Worm (Caenorhabditis elegans) whole organism, young adult: ENCODE results near the gene C12D8.13.
A peak's percentile ranks its signal among the peaks of the same experiment; 100 is the strongest.

Experiments used
- B0035.1 ChIP-seq: sonication (generic microtip); optimal IDR thresholded peaks from 2 replicates; lab custom pipeline; 2016; ENCODE audit warnings: missing genetic modification characterization, mild to moderate bottlenecking, missing compliant biosample characterization, missing genotype, missing genetic modification reagents
- F22D6.2 ChIP-seq: sonication (generic microtip); optimal IDR thresholded peaks from 2 replicates; lab custom pipeline; 2016; ENCODE audit warnings: mild to moderate bottlenecking, missing genetic modification characterization, missing compliant biosample characterization
- F55B11.4 ChIP-seq: sonication (generic microtip); optimal IDR thresholded peaks from 2 replicates; lab custom pipeline; 2016; ENCODE audit warnings: missing compliant biosample characterization, missing genetic modification characterization, borderline replicate concordance; ENCODE audit not compliant: insufficient read depth
- F57A8.1 ChIP-seq: fragments of 200-800 bp; sonication (Bioruptor generic); optimal IDR thresholded peaks from 2 replicates; lab custom pipeline; 2018; ENCODE audit warnings: mild to moderate bottlenecking, missing genetic modification characterization, moderate library complexity, missing compliant biosample characterization
- K11D2.4 ChIP-seq: fragments of 200-800 bp; sonication (Bioruptor generic); IDR thresholded peaks from 2 replicates; pipeline ENCODE4 v1.3.6; 2022; ENCODE audit warnings: missing genetic modification reagents, missing genetic modification characterization, missing compliant biosample characterization
- K12H6.12 ChIP-seq: fragments of 200-800 bp; sonication (Bioruptor generic); optimal IDR thresholded peaks from 2 replicates; lab custom pipeline; 2018; ENCODE audit warnings: mild to moderate bottlenecking, missing genetic modification characterization, missing compliant biosample characterization
- ZK185.1 ChIP-seq: sonication (generic microtip); optimal IDR thresholded peaks from 2 replicates; lab custom pipeline; 2016; ENCODE audit warnings: mild to moderate bottlenecking, missing genetic modification characterization, missing compliant biosample characterization; ENCODE audit not compliant: poor library complexity, severe bottlenecking
- atf-7 ChIP-seq: sonication (generic microtip); optimal IDR thresholded peaks from 2 replicates; lab custom pipeline; 2017; ENCODE audit warnings: mild to moderate bottlenecking, missing genetic modification characterization, missing compliant biosample characterization
- attf-3 ChIP-seq: fragments of 200-800 bp; sonication (Bioruptor generic); conservative IDR thresholded peaks from 2 replicates; pipeline ENCODE4 v1.3.6; 2022; ENCODE audit warnings: missing genetic modification reagents, missing genetic modification characterization, missing compliant biosample characterization
- attf-5 ChIP-seq: fragments of 200-800 bp; sonication (Bioruptor generic); optimal IDR thresholded peaks from 2 replicates; lab custom pipeline; 2018; ENCODE audit warnings: mild to moderate bottlenecking, missing genetic modification characterization, missing compliant biosample characterization
- ccch-3 ChIP-seq: fragments of 200-800 bp; sonication (Bioruptor generic); optimal IDR thresholded peaks from 2 replicates; lab custom pipeline; 2018; ENCODE audit warnings: mild to moderate bottlenecking, missing genetic modification characterization, missing compliant biosample characterization
- cebp-1 ChIP-seq, 2 experiments: fragments of 200-800 bp in 1 of 2; sonication (Bioruptor generic) in 1 of 2; sonication (generic microtip) in 1 of 2; IDR thresholded peaks in 1 of 2; optimal IDR thresholded peaks in 1 of 2; 2 replicates each; pipeline versions ENCODE4 v1.3.6 to Lab custom; 2017 to 2022; ENCODE audit warnings: missing compliant biosample characterization in 2 of 2, missing genetic modification characterization in 2 of 2, mild to moderate bottlenecking in 1 of 2, missing genetic modification reagents in 1 of 2, moderate library complexity in 1 of 2
- ceh-100 ChIP-seq: fragments of 200-800 bp; sonication (Bioruptor generic); IDR thresholded peaks from 2 replicates; pipeline ENCODE4 v1.3.6; 2022; ENCODE audit warnings: missing genetic modification reagents, missing genetic modification characterization, missing compliant biosample characterization
- ceh-27 ChIP-seq: fragments of 200-800 bp; sonication (Bioruptor generic); optimal IDR thresholded peaks from 2 replicates; lab custom pipeline; 2018; ENCODE audit warnings: mild to moderate bottlenecking, missing genetic modification characterization, moderate library complexity, missing compliant biosample characterization
- ceh-79 ChIP-seq: sonication (generic microtip); optimal IDR thresholded peaks from 2 replicates; lab custom pipeline; 2017; ENCODE audit warnings: mild to moderate bottlenecking, missing genetic modification characterization, missing compliant biosample characterization
- dox-1 ChIP-seq: fragments of 200-800 bp; sonication (Bioruptor generic); IDR thresholded peaks from 2 replicates; pipeline ENCODE4 v1.3.6; 2022; ENCODE audit warnings: missing genetic modification reagents, missing genetic modification characterization, missing compliant biosample characterization
- dpff-1 ChIP-seq: sonication (generic microtip); optimal IDR thresholded peaks from 2 replicates; lab custom pipeline; 2017; ENCODE audit warnings: mild to moderate bottlenecking, missing genetic modification characterization, missing compliant biosample characterization
- dpl-1 ChIP-seq: fragments of 150-350 bp; optimal IDR thresholded peaks from 2 replicates; lab custom pipeline; 2014; ENCODE audit warnings: missing biosample characterization, missing genetic modification reagents, missing genetic modification characterization
- egl-18 ChIP-seq: fragments of 200-800 bp; sonication (Bioruptor generic); IDR thresholded peaks from 2 replicates; pipeline ENCODE4 v1.3.6; 2022; ENCODE audit warnings: missing genetic modification reagents, missing genetic modification characterization, missing compliant biosample characterization
- ets-4 ChIP-seq: fragments of 200-800 bp; sonication (Bioruptor generic); optimal IDR thresholded peaks from 2 replicates; lab custom pipeline; 2018; ENCODE audit warnings: mild to moderate bottlenecking, missing genetic modification characterization, missing compliant biosample characterization
- gei-17 ChIP-seq: fragments of 200-800 bp; sonication (Bioruptor generic); optimal IDR thresholded peaks from 2 replicates; lab custom pipeline; 2018; ENCODE audit warnings: mild to moderate bottlenecking, missing genetic modification characterization, missing compliant biosample characterization
- him-1 ChIP-seq: sonication (generic microtip); optimal IDR thresholded peaks from 2 replicates; lab custom pipeline; 2016; ENCODE audit warnings: missing genotype, missing genetic modification reagents, missing genetic modification characterization, missing compliant biosample characterization
- hmg-1.2 ChIP-seq: fragments of 200-800 bp; sonication (Bioruptor generic); IDR thresholded peaks from 2 replicates; pipeline ENCODE4 v1.3.6; 2022; ENCODE audit warnings: missing genetic modification reagents, missing genetic modification characterization, missing compliant biosample characterization
- let-607 ChIP-seq, 2 experiments: fragments of 200-800 bp in 1 of 2; sonication (Bioruptor generic) in 1 of 2; sonication (generic microtip) in 1 of 2; optimal IDR thresholded peaks; 2 replicates each; lab custom pipeline; 2016 to 2018; ENCODE audit warnings: mild to moderate bottlenecking in 2 of 2, missing compliant biosample characterization in 2 of 2, missing genetic modification characterization in 2 of 2, moderate library complexity in 2 of 2, missing genotype in 1 of 2
- lin-40 ChIP-seq: sonication (generic microtip); optimal IDR thresholded peaks from 2 replicates; lab custom pipeline; 2016; ENCODE audit warnings: missing genetic modification characterization, mild to moderate bottlenecking, missing compliant biosample characterization, missing genotype, missing genetic modification reagents
- madf-6 ChIP-seq: fragments of 200-800 bp; sonication (Bioruptor generic); IDR thresholded peaks from 2 replicates; pipeline ENCODE4 v1.3.6; 2022; ENCODE audit warnings: missing genetic modification reagents, missing genetic modification characterization, missing compliant biosample characterization
- madf-8 ChIP-seq: fragments of 200-800 bp; sonication (Bioruptor generic); conservative IDR thresholded peaks from 2 replicates; pipeline ENCODE4 v1.3.6; 2022; ENCODE audit warnings: missing genetic modification reagents, missing genetic modification characterization, missing compliant biosample characterization
- mcd-1 ChIP-seq: fragments of 200-800 bp; sonication (Bioruptor generic); IDR thresholded peaks from 2 replicates; pipeline ENCODE4 v1.3.6; 2022; ENCODE audit warnings: missing genetic modification reagents, missing genetic modification characterization, missing compliant biosample characterization
- mxl-1 ChIP-seq: sonication (generic microtip); optimal IDR thresholded peaks from 2 replicates; lab custom pipeline; 2016; ENCODE audit warnings: missing genetic modification characterization, missing compliant biosample characterization
- nfya-1 ChIP-seq: sonication (generic microtip); optimal IDR thresholded peaks from 2 replicates; lab custom pipeline; 2017; ENCODE audit warnings: antibody characterized with exemption, missing compliant biosample characterization, missing genetic modification characterization, borderline replicate concordance; ENCODE audit not compliant: insufficient read depth
- nfyb-1 ChIP-seq: fragments of 200-800 bp; sonication (Bioruptor generic); IDR thresholded peaks from 2 replicates; pipeline ENCODE4 v1.3.6; 2022; ENCODE audit warnings: missing genetic modification reagents, missing genetic modification characterization, missing compliant biosample characterization
- nhr-120 ChIP-seq: fragments of 200-800 bp; sonication (Bioruptor generic); IDR thresholded peaks from 2 replicates; pipeline ENCODE4 v1.3.6; 2022; ENCODE audit warnings: missing genetic modification characterization, missing compliant biosample characterization
- nhr-80 ChIP-seq: sonication (generic microtip); optimal IDR thresholded peaks from 2 replicates; lab custom pipeline; 2016; ENCODE audit warnings: missing genetic modification characterization, missing compliant biosample characterization
- pbrm-1 ChIP-seq: fragments of 200-800 bp; sonication (Bioruptor generic); IDR thresholded peaks from 2 replicates; pipeline ENCODE4 v1.3.6; 2022; ENCODE audit warnings: missing genetic modification reagents, missing genetic modification characterization, missing compliant biosample characterization
- rcor-1 ChIP-seq: fragments of 200-800 bp; sonication (Bioruptor generic); IDR thresholded peaks from 2 replicates; pipeline ENCODE4 v1.3.6; 2022; ENCODE audit warnings: missing genetic modification reagents, missing genetic modification characterization, missing compliant biosample characterization
- repo-1 ChIP-seq: sonication (generic microtip); optimal IDR thresholded peaks from 2 replicates; lab custom pipeline; 2017; ENCODE audit warnings: mild to moderate bottlenecking, missing genetic modification characterization, missing compliant biosample characterization
- sea-2 ChIP-seq: fragments of 200-800 bp; sonication (Bioruptor generic); IDR thresholded peaks from 2 replicates; pipeline ENCODE4 v1.3.6; 2022; ENCODE audit warnings: missing genetic modification characterization, missing compliant biosample characterization
- snpc-4 ChIP-seq, 5 experiments: fragments of 150-350 bp in 1 of 5; sonication (generic microtip) in 4 of 5; optimal IDR thresholded peaks; 2 replicates each; lab custom pipeline; 2014 to 2018; ENCODE audit warnings: missing genetic modification characterization in 5 of 5, missing biosample characterization in 3 of 5, antibody characterized with exemption in 2 of 5, mild to moderate bottlenecking in 2 of 5, missing compliant biosample characterization in 2 of 5, missing genotype in 2 of 5, moderate library complexity in 2 of 5, missing genetic modification reagents in 1 of 5
- tbp1 ChIP-seq: fragments of 200-800 bp; sonication (Bioruptor generic); optimal IDR thresholded peaks from 2 replicates; lab custom pipeline; 2018; ENCODE audit warnings: mild to moderate bottlenecking, missing genetic modification characterization, missing compliant biosample characterization
- zim-3 ChIP-seq: sonication (generic microtip); optimal IDR thresholded peaks from 2 replicates; lab custom pipeline; 2017; ENCODE audit warnings: mild to moderate bottlenecking, missing genetic modification characterization, moderate library complexity, missing compliant biosample characterization
- ztf-18 ChIP-seq: sonication (generic microtip); optimal IDR thresholded peaks from 2 replicates; lab custom pipeline; 2016; ENCODE audit warnings: missing genotype, mild to moderate bottlenecking, missing genetic modification characterization, missing compliant biosample characterization
- ztf-25 ChIP-seq: fragments of 200-800 bp; sonication (Bioruptor generic); IDR thresholded peaks from 2 replicates; pipeline ENCODE4 v1.3.6; 2022; ENCODE audit warnings: missing genetic modification reagents, missing genetic modification characterization, missing compliant biosample characterization
- ztf-26 ChIP-seq: sonication (generic microtip); optimal IDR thresholded peaks from 2 replicates; lab custom pipeline; 2017; ENCODE audit warnings: missing genetic modification characterization, missing compliant biosample characterization

The C12D8.13 gene

ce11 chrV:10178166-10178565, 42.3 kb downstream of the C12D8.13 start:
- peak; percentile 30 for TF ChIP-seq ztf-18 (tag; lab: Kevin White, UChicago)
- no peak for TF ChIP-seq sea-2 (GFP tag; lab: Robert Waterston, UW)
- peak; percentile 43 for TF ChIP-seq K12H6.12
- peak; percentile 31 for TF ChIP-seq lin-40 (tag; lab: Kevin White, UChicago)
- TF ChIP-seq ztf-25 (GFP tag; lab: Robert Waterston, UW), result no peak
- no peak for TF ChIP-seq B0035.1
- TF ChIP-seq snpc-4 (GFP tag; optimal IDR thresholded peaks at IDR 0.05; lab: Kevin White, UChicago), result no peak
- peak in 2 of 4 experiments; percentile 14 to 23 for TF ChIP-seq snpc-4 (tag; optimal IDR thresholded peaks at IDR 0.05; lab: Kevin White, UChicago)
- TF ChIP-seq let-607 (tag; optimal IDR thresholded peaks at IDR 0.05; lab: Kevin White, UChicago), result peak in 1 of 2 experiments; percentile 6
- TF ChIP-seq dox-1 (GFP tag; lab: Robert Waterston, UW), result peak; percentile 58; the same call in 1 of the 2 replicates
- TF ChIP-seq ceh-100 (GFP tag; lab: Robert Waterston, UW), result peak; percentile 91
- peak; percentile 91 for TF ChIP-seq mcd-1
- TF ChIP-seq atf-7, result no peak
- peak; percentile 44 for TF ChIP-seq attf-5 (GFP tag; lab: Kevin White, UChicago)
- 0 out of 2 replicates have a peak, but pooled peaks have one; percentile 18 for TF ChIP-seq attf-3
- peak; percentile 16 for TF ChIP-seq nhr-80 (tag; lab: Kevin White, UChicago)
- no peak for TF ChIP-seq cebp-1 (GFP tag; IDR thresholded peaks at IDR 0.05; lab: Robert Waterston, UW)
- TF ChIP-seq cebp-1 (tag; optimal IDR thresholded peaks at IDR 0.05; lab: Kevin White, UChicago), result peak; percentile 32
- peak; percentile 2 for TF ChIP-seq ZK185.1 (tag; lab: Kevin White, UChicago)
- peak; percentile 56 for TF ChIP-seq ceh-27
- TF ChIP-seq hmg-1.2 (GFP tag; lab: Robert Waterston, UW), result peak; percentile 10; the same call in 1 of the 2 replicates

- TF ChIP-seq ceh-79 (tag; lab: Kevin White, UChicago), result no peak
- no peak for TF ChIP-seq dpl-1 (GFP tag; lab: Kevin White, UChicago)
- peak; percentile 61 for TF ChIP-seq mcd-1
- no peak for TF ChIP-seq snpc-4 (GFP tag; optimal IDR thresholded peaks at IDR 0.05; lab: Kevin White, UChicago)
- TF ChIP-seq snpc-4 (tag; optimal IDR thresholded peaks at IDR 0.05; lab: Kevin White, UChicago), result peak in 1 of 4 experiments; percentile 5
- no peak; the same call in 1 of the 2 replicates for TF ChIP-seq K11D2.4
- TF ChIP-seq F22D6.2 (tag; lab: Kevin White, UChicago), result no peak
- 0 out of 2 replicates have a peak, but pooled peaks have one; percentile 51 for TF ChIP-seq dox-1 (GFP tag; lab: Robert Waterston, UW)
- TF ChIP-seq nhr-120 (GFP tag; lab: Robert Waterston, UW), result no peak
- no peak for TF ChIP-seq nfya-1
- TF ChIP-seq pbrm-1 (GFP tag; lab: Robert Waterston, UW), result peak; percentile 45; the same call in 1 of the 2 replicates
- TF ChIP-seq ztf-26 (tag; lab: Kevin White, UChicago), result no peak
- no peak for TF ChIP-seq him-1 (tag; lab: Kevin White, UChicago)
- TF ChIP-seq cebp-1 (GFP tag; IDR thresholded peaks at IDR 0.05; lab: Robert Waterston, UW), result no peak
- TF ChIP-seq cebp-1 (tag; optimal IDR thresholded peaks at IDR 0.05; lab: Kevin White, UChicago), result peak; percentile 71
- TF ChIP-seq ets-4 (GFP tag; lab: Kevin White, UChicago), result no peak
- peak; percentile 83 for TF ChIP-seq K12H6.12
- peak; percentile 58 for TF ChIP-seq ceh-27
- no peak for TF ChIP-seq mxl-1 (tag; lab: Kevin White, UChicago)
- TF ChIP-seq zim-3 (tag; lab: Kevin White, UChicago), result no peak
- no peak for TF ChIP-seq ccch-3 (GFP tag; lab: Kevin White, UChicago)
- TF ChIP-seq ZK185.1 (tag; lab: Kevin White, UChicago), result peak; percentile 29
- TF ChIP-seq rcor-1, result peak; percentile 63; the same call in 1 of the 2 replicates
- TF ChIP-seq atf-7, result peak; percentile 85
- no peak for TF ChIP-seq ztf-25 (GFP tag; lab: Robert Waterston, UW)
- TF ChIP-seq dpff-1 (tag; lab: Kevin White, UChicago), result no peak
- no peak for TF ChIP-seq madf-8 (GFP tag; lab: Robert Waterston, UW)
- no peak for TF ChIP-seq gei-17 (GFP tag; lab: Kevin White, UChicago)
- TF ChIP-seq egl-18, result 0 out of 2 replicates have a peak, but pooled peaks have one; percentile 24
- TF ChIP-seq F57A8.1, result no peak
- no peak for TF ChIP-seq F55B11.4 (tag; lab: Kevin White, UChicago)
- no peak for TF ChIP-seq ztf-18 (tag; lab: Kevin White, UChicago)
- TF ChIP-seq madf-6 (GFP tag; lab: Robert Waterston, UW), result no peak
- peak; percentile 85 for TF ChIP-seq nfyb-1 (GFP tag; lab: Robert Waterston, UW)
- TF ChIP-seq lin-40 (tag; lab: Kevin White, UChicago), result peak; percentile 63
- TF ChIP-seq repo-1 (tag; lab: Kevin White, UChicago), result no peak
- no peak for TF ChIP-seq tbp1
These were observed 45.9 kb downstream of the C12D8.13 start for ce11 chrV:10174632-10175075.
